Worm (Caenorhabditis elegans): ENCODE data around the gene str-178.

Gene str-178

DNA sequence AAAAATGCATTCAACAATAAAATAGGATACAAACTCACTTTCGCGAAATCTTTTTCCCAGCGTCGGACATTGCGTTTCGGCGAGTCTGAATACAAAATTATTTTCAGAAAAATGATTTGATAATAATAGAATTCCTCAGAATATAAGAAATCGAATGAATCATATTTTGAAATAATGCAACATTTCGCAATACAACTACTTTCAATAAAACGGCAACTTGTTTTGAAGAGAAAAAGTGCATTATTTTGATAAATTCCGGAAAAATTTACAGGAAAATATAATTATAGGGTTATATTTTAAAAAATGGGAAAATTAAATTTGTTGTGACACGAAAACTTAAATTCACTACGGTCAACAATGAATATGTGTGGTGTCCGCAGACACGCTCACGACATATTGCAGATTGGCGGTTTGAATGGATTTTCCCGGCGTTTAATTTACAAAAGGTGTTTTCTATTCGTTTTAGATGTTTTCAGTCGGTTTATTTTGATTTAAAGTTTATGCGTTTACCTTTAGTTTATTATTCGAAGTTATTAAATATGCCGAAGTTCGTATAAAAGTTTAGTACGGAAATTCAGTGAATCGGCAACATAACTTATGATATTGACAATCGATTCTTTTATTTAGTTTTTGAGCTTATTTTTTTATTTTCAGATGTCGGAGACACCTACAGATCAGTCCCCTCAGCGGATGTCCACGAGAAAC, 47.1 kb upstream of the str-178 start, which contains the start of the genes abcf-1 and scc-3 (continued):
- peak; percentile 71 for TF ChIP-seq snpc-1.3 (tag; optimal IDR thresholded peaks at IDR 0.05; ENCODE audit: insufficient read depth)
- no peak for TF ChIP-seq ztf-22 (GFP tag; optimal IDR thresholded peaks at IDR 0.05)
- TF ChIP-seq T07F8.4 (tag; optimal IDR thresholded peaks at IDR 0.05), result no peak

- no peak for TF ChIP-seq B0035.1 (tag; optimal IDR thresholded peaks at IDR 0.05)
- TF ChIP-seq F37B4.10 (GFP tag; IDR thresholded peaks at IDR 0.05), result no peak
- no peak for TF ChIP-seq T07F8.4 (tag; optimal IDR thresholded peaks at IDR 0.05)
- no peak for TF ChIP-seq sptf-2 (GFP tag; optimal IDR thresholded peaks at IDR 0.05)
- TF ChIP-seq B0019.2 (GFP tag; conservative IDR thresholded peaks at IDR 0.05), result no peak
- no peak for TF ChIP-seq egl-44 (GFP tag; IDR thresholded peaks at IDR 0.05)
- TF ChIP-seq ZK185.1 (tag; optimal IDR thresholded peaks at IDR 0.05; ENCODE audit: poor library complexity, severe bottlenecking), result no peak
- no peak for TF ChIP-seq F52B5.7 (tag; optimal IDR thresholded peaks at IDR 0.05)
Observed at ce11 chrV:12760913-12761312, 44.6 kb upstream of the str-178 start, which contains the start of gene F18E2.15. TSS of gene F18E2.15 (minus strand) at chrV:12761013.

DNA sequence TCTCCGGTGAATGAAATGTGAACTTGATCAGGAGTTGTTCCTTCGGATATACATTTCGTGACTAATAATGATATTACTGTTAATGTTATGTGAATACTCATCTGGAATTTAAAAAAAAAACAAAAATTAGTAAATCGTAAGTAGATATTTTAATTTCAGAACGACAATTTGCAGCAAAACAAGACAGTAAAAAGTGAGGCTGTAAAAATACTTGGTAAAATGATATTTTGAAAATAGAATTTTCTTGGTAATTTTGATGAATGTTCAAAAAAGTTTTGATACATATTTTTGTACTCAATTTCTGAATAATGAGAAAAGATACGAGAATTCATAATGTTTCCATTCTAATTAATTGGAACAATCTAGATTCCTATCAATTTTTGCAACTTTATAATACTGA, 43.3 kb upstream of the str-178 start, which contains the start of gene papl-1:
papl-1 (minus strand) TSS at position 101 of the 400 bp plus-strand sequence.
- TF ChIP-seq Y67H2A.10 (GFP tag; conservative IDR thresholded peaks at IDR 0.05), result no peak
- no peak for TF ChIP-seq die-1 (tag; optimal IDR thresholded peaks at IDR 0.05)
- no peak for TF ChIP-seq ZK185.1 (tag; optimal IDR thresholded peaks at IDR 0.05; ENCODE audit: poor library complexity, severe bottlenecking)
- no peak for TF ChIP-seq aptf-3 (GFP tag; IDR thresholded peaks at IDR 0.05)
- TF ChIP-seq ccch-3 (GFP tag; optimal IDR thresholded peaks at IDR 0.05), result no peak

DNA sequence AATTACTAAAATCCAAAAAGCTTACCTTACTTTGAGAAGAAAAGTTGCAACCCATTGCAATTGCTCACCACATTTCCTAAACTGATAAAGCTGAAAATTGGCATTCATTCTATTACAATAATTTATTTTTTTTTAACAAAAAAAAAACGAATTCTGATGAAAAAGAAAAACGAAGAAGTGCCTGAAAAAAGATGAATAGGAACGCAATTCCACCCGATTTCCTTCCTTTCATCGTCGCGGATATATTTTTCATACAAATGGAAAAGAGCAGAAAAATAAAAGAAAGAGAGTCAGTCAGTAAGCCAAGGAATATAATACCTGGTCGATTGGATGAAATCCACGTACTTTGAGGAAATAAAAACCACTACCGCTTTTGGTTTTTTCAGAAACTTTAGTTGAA, 38.5 kb upstream of the str-178 start, which contains the start of gene gpa-13:
gpa-13 (minus strand) TSS at position 101 of the 400 bp plus-strand sequence.
- TF ChIP-seq mcd-1 (GFP tag; IDR thresholded peaks at IDR 0.05) (no peak), mes-4 (tag; optimal IDR thresholded peaks at IDR 0.05) (no peak), F57C9.4 (tag; optimal IDR thresholded peaks at IDR 0.05) (no peak), cebp-1 (GFP tag; IDR thresholded peaks at IDR 0.05) (no peak), cebp-1 (tag; optimal IDR thresholded peaks at IDR 0.05) (no peak), D2030.7 (GFP tag; IDR thresholded peaks at IDR 0.05) (no peak), lin-35 (GFP tag; optimal IDR thresholded peaks at IDR 0.05) (no peak)

- TF ChIP-seq nhr-179 (tag; optimal IDR thresholded peaks at IDR 0.05), result no peak
- no peak for TF ChIP-seq ztf-3 (GFP tag; optimal IDR thresholded peaks at IDR 0.05)
- TF ChIP-seq mcd-1 (GFP tag; IDR thresholded peaks at IDR 0.05), result no peak
- TF ChIP-seq rec-8 (tag; optimal IDR thresholded peaks at IDR 0.05), result no peak
- no peak for TF ChIP-seq lin-54 (GFP tag; optimal IDR thresholded peaks at IDR 0.05)
- TF ChIP-seq tbp1 (GFP tag; optimal IDR thresholded peaks at IDR 0.05), result no peak
- TF ChIP-seq F49E8.2 (tag; optimal IDR thresholded peaks at IDR 0.05; ENCODE audit: insufficient read depth), result no peak
- no peak for TF ChIP-seq snpc-3.4 (tag; optimal IDR thresholded peaks at IDR 0.05)
- no peak for TF ChIP-seq F39B2.1 (GFP tag; IDR thresholded peaks at IDR 0.05)
- TF ChIP-seq ekl-4 (GFP tag; IDR thresholded peaks at IDR 0.05), result no peak
- no peak for TF ChIP-seq nhr-80 (tag; optimal IDR thresholded peaks at IDR 0.05)
- no peak for TF ChIP-seq mxl-1 (tag; optimal IDR thresholded peaks at IDR 0.05)
- TF ChIP-seq Y53F4B.3 (GFP tag; IDR thresholded peaks at IDR 0.05), result no peak
- TF ChIP-seq repo-1 (tag; optimal IDR thresholded peaks at IDR 0.05), result no peak
- TF ChIP-seq efl-1 (GFP tag; optimal IDR thresholded peaks at IDR 0.05), result no peak
- no peak for TF ChIP-seq dpff-1 (tag; optimal IDR thresholded peaks at IDR 0.05)
- no peak for TF ChIP-seq lsy-27 (tag; optimal IDR thresholded peaks at IDR 0.05; ENCODE audit: borderline replicate concordance, insufficient read depth)
Observed at ce11 chrV:12752407-12752806, 36.1 kb upstream of the str-178 start, which contains the start of gene C15C8.8. TSS of gene C15C8.8 (minus strand) at chrV:12752507.

All from whole organism, young adult.